Worm (Caenorhabditis elegans) whole organism, young adult: ENCODE measurements around the gene dao-2.

ENCODE experiments used
- B0261.1 ChIP-seq: sonication (generic microtip); optimal IDR thresholded peaks from 2 replicates; lab custom pipeline; 2016; ENCODE audit warnings: mild to moderate bottlenecking, missing genetic modification characterization, moderate library complexity, missing compliant biosample characterization
- C17E4.6 ChIP-seq: fragments of 200-800 bp; sonication (Bioruptor generic); IDR thresholded peaks from 2 replicates; pipeline ENCODE4 v1.3.6; 2022; ENCODE audit warnings: missing genetic modification reagents, missing genetic modification characterization, missing compliant biosample characterization
- D2030.7 ChIP-seq: fragments of 200-800 bp; sonication (Bioruptor generic); IDR thresholded peaks from 2 replicates; pipeline ENCODE4 v1.3.6; 2022; ENCODE audit warnings: missing genetic modification reagents, missing genetic modification characterization, missing compliant biosample characterization
- F33H1.4 ChIP-seq: fragments of 200-800 bp; sonication (Bioruptor generic); IDR thresholded peaks from 2 replicates; pipeline ENCODE4 v1.3.6; 2022; ENCODE audit warnings: missing genetic modification reagents, missing genetic modification characterization, missing compliant biosample characterization
- F49E8.2 ChIP-seq: sonication (generic microtip); optimal IDR thresholded peaks from 3 replicates; lab custom pipeline; 2017; ENCODE audit warnings: missing genetic modification characterization, mild to moderate bottlenecking, missing compliant biosample characterization, antibody characterized with exemption, moderate library complexity; ENCODE audit not compliant: insufficient read depth
- F55B11.4 ChIP-seq: sonication (generic microtip); optimal IDR thresholded peaks from 2 replicates; lab custom pipeline; 2016; ENCODE audit warnings: missing compliant biosample characterization, missing genetic modification characterization, borderline replicate concordance; ENCODE audit not compliant: insufficient read depth
- F57A8.1 ChIP-seq: fragments of 200-800 bp; sonication (Bioruptor generic); optimal IDR thresholded peaks from 2 replicates; lab custom pipeline; 2018; ENCODE audit warnings: mild to moderate bottlenecking, missing genetic modification characterization, moderate library complexity, missing compliant biosample characterization
- F57C9.4 ChIP-seq: sonication (generic microtip); optimal IDR thresholded peaks from 2 replicates; lab custom pipeline; 2017; ENCODE audit warnings: mild to moderate bottlenecking, missing genetic modification characterization, missing compliant biosample characterization
- K12H6.12 ChIP-seq: fragments of 200-800 bp; sonication (Bioruptor generic); optimal IDR thresholded peaks from 2 replicates; lab custom pipeline; 2018; ENCODE audit warnings: mild to moderate bottlenecking, missing genetic modification characterization, missing compliant biosample characterization
- Y53F4B.3 ChIP-seq: fragments of 200-800 bp; sonication (Bioruptor generic); IDR thresholded peaks from 2 replicates; pipeline ENCODE4 v1.3.6; 2022; ENCODE audit warnings: missing genetic modification reagents, missing genetic modification characterization, missing compliant biosample characterization
- Y53G8AR.9 ChIP-seq: fragments of 200-800 bp; sonication (Bioruptor generic); conservative IDR thresholded peaks from 2 replicates; pipeline ENCODE4 v1.3.6; 2022; ENCODE audit warnings: missing genetic modification reagents, missing genetic modification characterization, missing compliant biosample characterization
- Y79H2A.3 ChIP-seq: fragments of 200-800 bp; sonication (Bioruptor generic); conservative IDR thresholded peaks from 2 replicates; pipeline ENCODE4 v1.3.6; 2022; ENCODE audit warnings: missing genetic modification reagents, missing genetic modification characterization, missing compliant biosample characterization
- Y95B8A.8 ChIP-seq: fragments of 200-800 bp; sonication (Bioruptor generic); IDR thresholded peaks from 2 replicates; pipeline ENCODE4 v1.3.6; 2022; ENCODE audit warnings: missing genetic modification reagents, missing genetic modification characterization, missing compliant biosample characterization
- ZK185.1 ChIP-seq: sonication (generic microtip); optimal IDR thresholded peaks from 2 replicates; lab custom pipeline; 2016; ENCODE audit warnings: mild to moderate bottlenecking, missing genetic modification characterization, missing compliant biosample characterization; ENCODE audit not compliant: poor library complexity, severe bottlenecking
- ama-1 ChIP-seq, 3 experiments: fragments of 150-350 bp in 1 of 3; sonication (generic microtip) in 2 of 3; optimal IDR thresholded peaks; 2 replicates each; lab custom pipeline; 2014 to 2018; ENCODE audit warnings: missing biosample characterization in 2 of 3, missing genetic modification characterization in 2 of 3, missing genetic modification reagents in 2 of 3
- attf-6 ChIP-seq: fragments of 200-800 bp; sonication (Bioruptor generic); IDR thresholded peaks from 2 replicates; pipeline ENCODE4 v1.3.6; 2022; ENCODE audit warnings: missing genetic modification reagents, missing genetic modification characterization, missing compliant biosample characterization
- bed-1 ChIP-seq: fragments of 200-800 bp; sonication (Bioruptor generic); IDR thresholded peaks from 2 replicates; pipeline ENCODE4 v1.3.6; 2022; ENCODE audit warnings: missing genetic modification reagents, missing genetic modification characterization, missing compliant biosample characterization
- cebp-1 ChIP-seq, 2 experiments: fragments of 200-800 bp in 1 of 2; sonication (Bioruptor generic) in 1 of 2; sonication (generic microtip) in 1 of 2; IDR thresholded peaks in 1 of 2; optimal IDR thresholded peaks in 1 of 2; 2 replicates each; pipeline versions ENCODE4 v1.3.6 to Lab custom; 2017 to 2022; ENCODE audit warnings: missing compliant biosample characterization in 2 of 2, missing genetic modification characterization in 2 of 2, mild to moderate bottlenecking in 1 of 2, missing genetic modification reagents in 1 of 2, moderate library complexity in 1 of 2
- ceh-100 ChIP-seq: fragments of 200-800 bp; sonication (Bioruptor generic); IDR thresholded peaks from 2 replicates; pipeline ENCODE4 v1.3.6; 2022; ENCODE audit warnings: missing genetic modification reagents, missing genetic modification characterization, missing compliant biosample characterization
- ceh-79 ChIP-seq: sonication (generic microtip); optimal IDR thresholded peaks from 2 replicates; lab custom pipeline; 2017; ENCODE audit warnings: mild to moderate bottlenecking, missing genetic modification characterization, missing compliant biosample characterization
- chd-7 ChIP-seq: sonication (generic microtip); optimal IDR thresholded peaks from 2 replicates; lab custom pipeline; 2016; ENCODE audit warnings: mild to moderate bottlenecking, missing genetic modification characterization, moderate library complexity, missing compliant biosample characterization
- dpl-1 ChIP-seq: fragments of 150-350 bp; optimal IDR thresholded peaks from 2 replicates; lab custom pipeline; 2014; ENCODE audit warnings: missing biosample characterization, missing genetic modification reagents, missing genetic modification characterization
- ets-4 ChIP-seq: fragments of 200-800 bp; sonication (Bioruptor generic); optimal IDR thresholded peaks from 2 replicates; lab custom pipeline; 2018; ENCODE audit warnings: mild to moderate bottlenecking, missing genetic modification characterization, missing compliant biosample characterization
- him-1 ChIP-seq: sonication (generic microtip); optimal IDR thresholded peaks from 2 replicates; lab custom pipeline; 2016; ENCODE audit warnings: missing genotype, missing genetic modification reagents, missing genetic modification characterization, missing compliant biosample characterization
- hlh-12 ChIP-seq: sonication (generic microtip); optimal IDR thresholded peaks from 2 replicates; lab custom pipeline; 2016; ENCODE audit warnings: missing genetic modification characterization, missing compliant biosample characterization
- hrde-1 ChIP-seq: sonication (generic microtip); optimal IDR thresholded peaks from 2 replicates; lab custom pipeline; 2016; ENCODE audit warnings: missing genetic modification characterization, mild to moderate bottlenecking, missing compliant biosample characterization, moderate library complexity, missing genotype, missing genetic modification reagents, borderline replicate concordance
- hsf-1 ChIP-seq: fragments of 200-800 bp; sonication (Bioruptor generic); IDR thresholded peaks from 2 replicates; pipeline ENCODE4 v1.3.6; 2022; ENCODE audit warnings: missing genetic modification reagents, missing genetic modification characterization, missing compliant biosample characterization
- lin-26 ChIP-seq: fragments of 200-800 bp; sonication (Bioruptor generic); IDR thresholded peaks from 2 replicates; pipeline ENCODE4 v1.3.6; 2022; ENCODE audit warnings: missing genetic modification reagents, missing genetic modification characterization, missing compliant biosample characterization
- lin-35 ChIP-seq, 3 experiments: fragments of 150-350 bp in 2 of 3; sonication (generic microtip) in 1 of 3; optimal IDR thresholded peaks; 2 replicates each; lab custom pipeline; 2014 to 2018; ENCODE audit warnings: missing biosample characterization in 3 of 3, missing genetic modification characterization in 3 of 3, missing genetic modification reagents in 3 of 3
- lsl-1 ChIP-seq: fragments of 200-800 bp; sonication (Bioruptor generic); optimal IDR thresholded peaks from 2 replicates; lab custom pipeline; 2018; ENCODE audit warnings: mild to moderate bottlenecking, missing genetic modification characterization, moderate library complexity, missing compliant biosample characterization
- lsy-27 ChIP-seq: sonication (generic microtip); optimal IDR thresholded peaks from 2 replicates; lab custom pipeline; 2017; ENCODE audit warnings: missing genetic modification characterization, mild to moderate bottlenecking, missing compliant biosample characterization, antibody characterized with exemption, missing genotype, borderline replicate concordance; ENCODE audit not compliant: insufficient read depth
- madf-10 ChIP-seq: sonication (generic microtip); optimal IDR thresholded peaks from 2 replicates; lab custom pipeline; 2016; ENCODE audit warnings: mild to moderate bottlenecking, missing genetic modification characterization, missing compliant biosample characterization
- nfyb-1 ChIP-seq: fragments of 200-800 bp; sonication (Bioruptor generic); IDR thresholded peaks from 2 replicates; pipeline ENCODE4 v1.3.6; 2022; ENCODE audit warnings: missing genetic modification reagents, missing genetic modification characterization, missing compliant biosample characterization
- nhr-120 ChIP-seq: fragments of 200-800 bp; sonication (Bioruptor generic); IDR thresholded peaks from 2 replicates; pipeline ENCODE4 v1.3.6; 2022; ENCODE audit warnings: missing genetic modification characterization, missing compliant biosample characterization
- nhr-27 ChIP-seq: fragments of 200-800 bp; sonication (Bioruptor generic); optimal IDR thresholded peaks from 2 replicates; lab custom pipeline; 2018; ENCODE audit warnings: mild to moderate bottlenecking, missing genetic modification characterization, moderate library complexity, missing compliant biosample characterization
- snpc-1.1 ChIP-seq: sonication (generic microtip); optimal IDR thresholded peaks from 2 replicates; lab custom pipeline; 2017; ENCODE audit warnings: missing genetic modification characterization, mild to moderate bottlenecking, missing compliant biosample characterization, antibody characterized with exemption, moderate library complexity, missing genotype, missing genetic modification reagents; ENCODE audit not compliant: insufficient read depth
- snpc-1.3 ChIP-seq: sonication (generic microtip); optimal IDR thresholded peaks from 2 replicates; lab custom pipeline; 2017; ENCODE audit warnings: missing genetic modification characterization, mild to moderate bottlenecking, missing compliant biosample characterization, antibody characterized with exemption, moderate library complexity, missing genotype, missing genetic modification reagents; ENCODE audit not compliant: insufficient read depth
- snpc-3.4 ChIP-seq: sonication (generic microtip); optimal IDR thresholded peaks from 2 replicates; lab custom pipeline; 2017; ENCODE audit warnings: missing genetic modification characterization, mild to moderate bottlenecking, missing compliant biosample characterization, antibody characterized with exemption, moderate library complexity, missing genotype, missing genetic modification reagents
- sptf-2 ChIP-seq: fragments of 200-800 bp; sonication (Bioruptor generic); optimal IDR thresholded peaks from 2 replicates; lab custom pipeline; 2018; ENCODE audit warnings: mild to moderate bottlenecking, missing genetic modification characterization, missing compliant biosample characterization
- tbp1 ChIP-seq: fragments of 200-800 bp; sonication (Bioruptor generic); optimal IDR thresholded peaks from 2 replicates; lab custom pipeline; 2018; ENCODE audit warnings: mild to moderate bottlenecking, missing genetic modification characterization, missing compliant biosample characterization
- unc-62 ChIP-seq: fragments of 150-350 bp; optimal IDR thresholded peaks from 2 replicates; lab custom pipeline; 2014; ENCODE audit warnings: missing biosample characterization, missing genetic modification reagents, missing genetic modification characterization
- zim-3 ChIP-seq: sonication (generic microtip); optimal IDR thresholded peaks from 2 replicates; lab custom pipeline; 2017; ENCODE audit warnings: mild to moderate bottlenecking, missing genetic modification characterization, moderate library complexity, missing compliant biosample characterization
- ztf-18 ChIP-seq: sonication (generic microtip); optimal IDR thresholded peaks from 2 replicates; lab custom pipeline; 2016; ENCODE audit warnings: missing genotype, mild to moderate bottlenecking, missing genetic modification characterization, missing compliant biosample characterization
- ztf-25 ChIP-seq: fragments of 200-800 bp; sonication (Bioruptor generic); IDR thresholded peaks from 2 replicates; pipeline ENCODE4 v1.3.6; 2022; ENCODE audit warnings: missing genetic modification reagents, missing genetic modification characterization, missing compliant biosample characterization
- ztf-26 ChIP-seq: sonication (generic microtip); optimal IDR thresholded peaks from 2 replicates; lab custom pipeline; 2017; ENCODE audit warnings: missing genetic modification characterization, missing compliant biosample characterization
- ztf-3 ChIP-seq: fragments of 200-800 bp; sonication (Bioruptor generic); optimal IDR thresholded peaks from 2 replicates; lab custom pipeline; 2018; ENCODE audit warnings: mild to moderate bottlenecking, missing genetic modification characterization, missing compliant biosample characterization

Gene dao-2

ce11 chrII:4603035-4603434 is 40.3 kb downstream of the dao-2 start, which contains the start of gene F35D11.4 (continued):
- no peak for TF ChIP-seq unc-62 (GFP tag; lab: Kevin White, UChicago)
- TF ChIP-seq Y79H2A.3 (GFP tag; lab: Robert Waterston, UW): no peak
- TF ChIP-seq chd-7 (tag; lab: Kevin White, UChicago): no peak
- TF ChIP-seq lsl-1 (GFP tag; lab: Kevin White, UChicago): peak; percentile 73
- no peak for TF ChIP-seq nhr-120
- TF ChIP-seq C17E4.6 (GFP tag; lab: Robert Waterston, UW): no peak
- TF ChIP-seq D2030.7 (GFP tag; lab: Robert Waterston, UW): peak; percentile 72
- TF ChIP-seq F33H1.4 (GFP tag; lab: Robert Waterston, UW): peak; percentile 68
- no peak for TF ChIP-seq ceh-79
- TF ChIP-seq hsf-1 (GFP tag; lab: Robert Waterston, UW): no peak
- no peak for TF ChIP-seq F49E8.2 (tag; lab: Kevin White, UChicago)
- no peak for TF ChIP-seq Y95B8A.8 (GFP tag; lab: Robert Waterston, UW)
- TF ChIP-seq ama-1 (optimal IDR thresholded peaks at IDR 0.05; lab: Kevin White, UChicago): no peak
- no peak for TF ChIP-seq ama-1 (GFP tag; optimal IDR thresholded peaks at IDR 0.05; lab: Kevin White, UChicago)
- no peak for TF ChIP-seq hrde-1 (tag; lab: Kevin White, UChicago)
- TF ChIP-seq lsy-27 (tag; lab: Kevin White, UChicago): no peak
- 0 out of 2 replicates have a peak, but pooled peaks have one; percentile 22 for TF ChIP-seq Y53G8AR.9 (GFP tag; lab: Robert Waterston, UW)
- no peak for TF ChIP-seq attf-6
- peak; percentile 69 for TF ChIP-seq madf-10 (tag; lab: Kevin White, UChicago)
- TF ChIP-seq tbp1 (GFP tag; lab: Kevin White, UChicago): peak; percentile 48
- TF ChIP-seq Y53F4B.3: no peak
- TF ChIP-seq nhr-27 (tag; lab: Kevin White, UChicago): no peak
- TF ChIP-seq F57C9.4: no peak
- TF ChIP-seq F57A8.1 (GFP tag; lab: Kevin White, UChicago): no peak
- TF ChIP-seq ZK185.1 (tag; lab: Kevin White, UChicago): peak; percentile 92
- no peak for TF ChIP-seq snpc-1.1
- no peak for TF ChIP-seq nfyb-1
- TF ChIP-seq lin-26 (GFP tag; lab: Robert Waterston, UW): no peak
- TF ChIP-seq lin-35 (GFP tag; optimal IDR thresholded peaks at IDR 0.05; lab: Kevin White, UChicago): peak in 2 of 3 experiments; percentile 23 to 80
- TF ChIP-seq hlh-12: no peak
- no peak for TF ChIP-seq snpc-3.4 (tag; lab: Kevin White, UChicago)
- no peak for TF ChIP-seq ztf-26
- peak; percentile 35 for TF ChIP-seq ztf-18 (tag; lab: Kevin White, UChicago)
- peak; percentile 73 for TF ChIP-seq him-1
- no peak for TF ChIP-seq ztf-3 (GFP tag; lab: Kevin White, UChicago)
- no peak for TF ChIP-seq B0261.1 (tag; lab: Kevin White, UChicago)
- no peak for TF ChIP-seq ets-4 (GFP tag; lab: Kevin White, UChicago)
- no peak for TF ChIP-seq zim-3 (tag; lab: Kevin White, UChicago)
- TF ChIP-seq bed-1 (GFP tag; lab: Robert Waterston, UW): no peak
- TF ChIP-seq dpl-1 (GFP tag; lab: Kevin White, UChicago): peak; percentile 76
- TF ChIP-seq sptf-2 (GFP tag; lab: Kevin White, UChicago): no peak
- TF ChIP-seq F55B11.4 (tag; lab: Kevin White, UChicago): no peak
- TF ChIP-seq ztf-25 (GFP tag; lab: Robert Waterston, UW): no peak
- peak; percentile 2 for TF ChIP-seq snpc-1.3
- no peak for TF ChIP-seq cebp-1 (GFP tag; IDR thresholded peaks at IDR 0.05; lab: Robert Waterston, UW)
- TF ChIP-seq cebp-1 (tag; optimal IDR thresholded peaks at IDR 0.05; lab: Kevin White, UChicago): peak; percentile 50
- TF ChIP-seq ceh-100 (GFP tag; lab: Robert Waterston, UW): peak; percentile 39; the same call in 1 of the 2 replicates
- peak; percentile 52 for TF ChIP-seq K12H6.12 (tag; lab: Kevin White, UChicago)
